Worm (Caenorhabditis elegans) whole organism, L1 larva: ENCODE data around the gene nhr-277.
"Not testable (repeated sequence)": the region's sequence is repeated elsewhere in the genome, so short reads cannot be mapped to it uniquely, and the experiment has no call there.

Source experiments
- C16A3.4 ChIP-seq: fragments of 150-350 bp; optimal IDR thresholded peaks from 2 replicates; lab custom pipeline; 2014; ENCODE audit warnings: missing biosample characterization, missing genetic modification characterization
- C34B4.2 ChIP-seq: sonication (generic microtip); optimal IDR thresholded peaks from 2 replicates; lab custom pipeline; 2017; ENCODE audit warnings: mild to moderate bottlenecking, missing genetic modification characterization, missing compliant biosample characterization
- Y116A8C.19 ChIP-seq: sonication (generic microtip); optimal IDR thresholded peaks from 2 replicates; lab custom pipeline; 2016; ENCODE audit warnings: missing compliant biosample characterization, missing genetic modification characterization, borderline replicate concordance
- aha-1 ChIP-seq: fragments of 150-350 bp; optimal IDR thresholded peaks from 2 replicates; lab custom pipeline; 2014; ENCODE audit warnings: missing biosample characterization, missing genetic modification characterization
- alr-1 ChIP-seq: fragments of 200-800 bp; sonication (Bioruptor generic); optimal IDR thresholded peaks from 2 replicates; lab custom pipeline; 2018; ENCODE audit warnings: borderline replicate concordance, mild to moderate bottlenecking, missing genetic modification characterization, missing compliant biosample characterization
- aly-2 ChIP-seq: fragments of 150-350 bp; optimal IDR thresholded peaks from 2 replicates; lab custom pipeline; 2014; ENCODE audit warnings: missing biosample characterization, missing genetic modification characterization
- ama-1 ChIP-seq: fragments of 150-350 bp; optimal IDR thresholded peaks from 2 replicates; lab custom pipeline; 2014
- blmp-1 ChIP-seq: fragments of 150-350 bp; optimal IDR thresholded peaks from 2 replicates; lab custom pipeline; 2014; ENCODE audit warnings: missing biosample characterization, missing genetic modification characterization
- ceh-8 ChIP-seq: fragments of 200-800 bp; sonication (Bioruptor generic); optimal IDR thresholded peaks from 2 replicates; lab custom pipeline; 2018; ENCODE audit warnings: mild to moderate bottlenecking, missing genetic modification characterization, moderate library complexity, missing compliant biosample characterization
- ceh-82 ChIP-seq, 3 experiments: fragments of 150-350 bp in 1 of 3; sonication (generic microtip) in 2 of 3; optimal IDR thresholded peaks; 2 replicates each; lab custom pipeline; 2014 to 2017; ENCODE audit warnings: missing biosample characterization in 3 of 3, missing genetic modification characterization in 3 of 3
- ceh-88 ChIP-seq: fragments of 200-800 bp; sonication (Bioruptor generic); IDR thresholded peaks from 2 replicates; pipeline ENCODE4 v1.3.6; 2022; ENCODE audit warnings: missing genetic modification characterization, missing compliant biosample characterization
- ceh-90 ChIP-seq: sonication (generic microtip); optimal IDR thresholded peaks from 2 replicates; lab custom pipeline; 2016; ENCODE audit warnings: missing genetic modification characterization, missing compliant biosample characterization
- dpl-1 ChIP-seq, 3 experiments: fragments of 150-350 bp in 2 of 3; sonication (generic microtip) in 1 of 3; optimal IDR thresholded peaks; 2 replicates each; lab custom pipeline; 2014 to 2017; ENCODE audit warnings: missing biosample characterization in 3 of 3, missing genetic modification characterization in 3 of 3, missing genetic modification reagents in 3 of 3
- dsc-1 ChIP-seq: sonication (generic microtip); optimal IDR thresholded peaks from 2 replicates; lab custom pipeline; 2016; ENCODE audit warnings: mild to moderate bottlenecking, missing genetic modification characterization, missing compliant biosample characterization
- efl-1 ChIP-seq, 4 experiments: fragments of 150-350 bp; optimal IDR thresholded peaks in 3 of 4; peaks in 1 of 4; 1 replicate in 1 of 4; 2 replicates in 3 of 4; lab custom pipeline; 2014; ENCODE audit warnings: missing biosample characterization in 2 of 4, missing genetic modification characterization in 2 of 4, missing genetic modification reagents in 2 of 4
- efl-3 ChIP-seq: fragments of 200-800 bp; sonication (Bioruptor generic); optimal IDR thresholded peaks from 2 replicates; lab custom pipeline; 2018; ENCODE audit warnings: mild to moderate bottlenecking, missing genetic modification characterization, missing compliant biosample characterization
- egl-13 ChIP-seq: sonication (generic microtip); optimal IDR thresholded peaks from 2 replicates; lab custom pipeline; 2016; ENCODE audit warnings: missing genotype, missing genetic modification reagents, missing genetic modification characterization, missing compliant biosample characterization
- egl-27 ChIP-seq, 2 experiments: fragments of 150-350 bp in 1 of 2; sonication (generic microtip); optimal IDR thresholded peaks; 3 replicates each; lab custom pipeline; 2017 to 2018; ENCODE audit warnings: missing biosample characterization in 2 of 2, missing genetic modification characterization in 2 of 2, missing genetic modification reagents in 2 of 2
- elt-2 ChIP-seq: sonication (generic microtip); optimal IDR thresholded peaks from 2 replicates; lab custom pipeline; 2016; ENCODE audit warnings: missing genetic modification characterization, mild to moderate bottlenecking, inconsistent platforms, missing compliant biosample characterization, missing genetic modification reagents
- elt-3 ChIP-seq, 6 experiments: fragments of 150-350 bp in 1 of 6; sonication (generic microtip); optimal IDR thresholded peaks; 2 replicates each; lab custom pipeline; 2017 to 2018; ENCODE audit warnings: missing biosample characterization in 6 of 6, missing genetic modification characterization in 6 of 6, inconsistent platforms in 1 of 6
- ets-5 ChIP-seq: fragments of 200-800 bp; sonication (Bioruptor generic); IDR thresholded peaks from 2 replicates; pipeline ENCODE4 v1.3.6; 2022; ENCODE audit warnings: missing genetic modification characterization, missing compliant biosample characterization
- fkh-4 ChIP-seq: sonication (generic microtip); optimal IDR thresholded peaks from 2 replicates; lab custom pipeline; 2016; ENCODE audit warnings: missing compliant biosample characterization, missing genetic modification characterization, borderline replicate concordance
- fkh-8 ChIP-seq: sonication (generic microtip); optimal IDR thresholded peaks from 2 replicates; lab custom pipeline; 2016; ENCODE audit warnings: mild to moderate bottlenecking, missing genetic modification characterization, missing compliant biosample characterization
- grh-1 ChIP-seq: fragments of 200-800 bp; sonication (Bioruptor generic); IDR thresholded peaks from 2 replicates; pipeline ENCODE4 v1.3.6; 2022; ENCODE audit warnings: missing genetic modification reagents, missing genetic modification characterization, missing compliant biosample characterization
- hpl-2 ChIP-seq: fragments of 150-350 bp; optimal IDR thresholded peaks from 2 replicates; lab custom pipeline; 2014; ENCODE audit warnings: missing biosample characterization, missing genetic modification reagents, missing genetic modification characterization
- jun-1 ChIP-seq: fragments of 150-350 bp; optimal IDR thresholded peaks from 2 replicates; lab custom pipeline; 2014; ENCODE audit warnings: missing biosample characterization, missing genetic modification reagents, missing genetic modification characterization
- lin-14 ChIP-seq: fragments of 200-800 bp; sonication (Bioruptor generic); optimal IDR thresholded peaks from 2 replicates; lab custom pipeline; 2018; ENCODE audit warnings: mild to moderate bottlenecking, missing genetic modification characterization, moderate library complexity, missing compliant biosample characterization
- lin-15B ChIP-seq: fragments of 150-350 bp; sonication (generic microtip); optimal IDR thresholded peaks from 3 replicates; lab custom pipeline; 2014; ENCODE audit warnings: missing biosample characterization, missing genetic modification characterization
- lin-35 ChIP-seq, 2 experiments: fragments of 150-350 bp; optimal IDR thresholded peaks; 2 replicates each; lab custom pipeline; 2014; ENCODE audit warnings: missing biosample characterization in 2 of 2, missing genetic modification characterization in 2 of 2, missing genetic modification reagents in 2 of 2
- lin-39 ChIP-seq: fragments of 150-350 bp; optimal IDR thresholded peaks from 2 replicates; lab custom pipeline; 2014; ENCODE audit warnings: missing biosample characterization, missing genetic modification reagents, missing genetic modification characterization
- lir-3 ChIP-seq: sonication (generic microtip); optimal IDR thresholded peaks from 2 replicates; lab custom pipeline; 2016; ENCODE audit warnings: mild to moderate bottlenecking, missing genetic modification characterization, moderate library complexity, missing compliant biosample characterization; ENCODE audit not compliant: poor library complexity
- mab-9 ChIP-seq: fragments of 200-800 bp; sonication (Bioruptor generic); IDR thresholded peaks from 2 replicates; pipeline ENCODE4 v1.3.6; 2022; ENCODE audit warnings: missing genetic modification reagents, missing genetic modification characterization, missing compliant biosample characterization
- mep-1 ChIP-seq: fragments of 150-350 bp; optimal IDR thresholded peaks from 2 replicates; lab custom pipeline; 2014; ENCODE audit warnings: missing biosample characterization, missing genetic modification characterization
- nhr-47 ChIP-seq: sonication (generic microtip); optimal IDR thresholded peaks from 2 replicates; lab custom pipeline; 2016; ENCODE audit warnings: mild to moderate bottlenecking, missing genetic modification characterization, moderate library complexity, missing compliant biosample characterization
- nhr-71 ChIP-seq: sonication (generic microtip); optimal IDR thresholded peaks from 2 replicates; lab custom pipeline; 2016; ENCODE audit warnings: mild to moderate bottlenecking, missing genetic modification characterization, moderate library complexity, missing compliant biosample characterization
- nhr-90 ChIP-seq: sonication (generic microtip); optimal IDR thresholded peaks from 2 replicates; lab custom pipeline; 2016; ENCODE audit warnings: mild to moderate bottlenecking, missing genetic modification characterization, missing compliant biosample characterization; ENCODE audit not compliant: poor library complexity
- pax-3 ChIP-seq: fragments of 200-800 bp; sonication (Bioruptor generic); optimal IDR thresholded peaks from 2 replicates; lab custom pipeline; 2018; ENCODE audit warnings: mild to moderate bottlenecking, missing genetic modification characterization, moderate library complexity, missing compliant biosample characterization
- rnt-1 ChIP-seq: sonication (generic microtip); optimal IDR thresholded peaks from 2 replicates; lab custom pipeline; 2016; ENCODE audit warnings: mild to moderate bottlenecking, missing genetic modification characterization, moderate library complexity, missing compliant biosample characterization
- skn-1 ChIP-seq: fragments of 150-350 bp; optimal IDR thresholded peaks from 2 replicates; lab custom pipeline; 2014; ENCODE audit warnings: missing biosample characterization, missing genetic modification characterization
- snpc-4 ChIP-seq: fragments of 150-350 bp; optimal IDR thresholded peaks from 2 replicates; lab custom pipeline; 2014; ENCODE audit warnings: missing biosample characterization, missing genetic modification characterization
- sup-37 ChIP-seq: fragments of 200-800 bp; sonication (Bioruptor generic); optimal IDR thresholded peaks from 2 replicates; lab custom pipeline; 2018; ENCODE audit warnings: mild to moderate bottlenecking, missing genetic modification characterization, missing compliant biosample characterization
- unc-130 ChIP-seq: fragments of 150-350 bp; optimal IDR thresholded peaks from 2 replicates; lab custom pipeline; 2017; ENCODE audit warnings: missing biosample characterization, missing genetic modification characterization, inconsistent platforms
- zip-4 ChIP-seq: fragments of 200-800 bp; sonication (Bioruptor generic); optimal IDR thresholded peaks from 2 replicates; lab custom pipeline; 2018; ENCODE audit warnings: mild to moderate bottlenecking, missing genetic modification characterization, moderate library complexity, missing compliant biosample characterization

The nhr-277 gene

ce11 chrIV:2712935-2713334 lies 29.9 kb upstream of the nhr-277 start, which contains the start of gene Y94H6A.12:
Gene Y94H6A.12 (minus strand): TSS chrIV:2713035.
- TF ChIP-seq nhr-71 (tag; lab: Kevin White, UChicago), result no peak
- TF ChIP-seq dsc-1 (tag; lab: Kevin White, UChicago), result no peak
- no peak for TF ChIP-seq jun-1 (tag; lab: Kevin White, UChicago)
- no peak for TF ChIP-seq dpl-1 (GFP tag; optimal IDR thresholded peaks at IDR 0.05; lab: Kevin White, UChicago)

ce11 chrIV:2716474-2716873 lies 26.3 kb upstream of the nhr-277 start, which contains the start of gene Y94H6A.7:
Gene Y94H6A.7 (minus strand): TSS chrIV:2716574.
- not testable (repeated sequence) for TF ChIP-seq efl-1 (optimal IDR thresholded peaks at IDR 0.05; lab: Kevin White, UChicago); efl-1 (GFP tag; optimal IDR thresholded peaks at IDR 0.05 in 1 of 2; lab: Kevin White, UChicago); lin-15B (tag; lab: Kevin White, UChicago); lin-39 (tag; lab: Kevin White, UChicago)

- TF ChIP-seq ama-1 (lab: Kevin White, UChicago); Y116A8C.19 (tag; lab: Kevin White, UChicago); sup-37: not testable (repeated sequence)
Observed at ce11 chrIV:2719734-2720133, 23.1 kb upstream of the nhr-277 start, which contains the start of gene ndua-12. Gene ndua-12 (minus strand): TSS chrIV:2719834.

- no peak for TF ChIP-seq ama-1 (lab: Kevin White, UChicago)
- peak; percentile 87 for TF ChIP-seq skn-1 (tag; lab: Kevin White, UChicago)
- no peak for TF ChIP-seq C34B4.2 (tag; lab: Kevin White, UChicago)
- TF ChIP-seq nhr-47 (tag; lab: Kevin White, UChicago), result peak; percentile 93
- peak; percentile 79 to 88 for TF ChIP-seq lin-35 (GFP tag; optimal IDR thresholded peaks at IDR 0.05; lab: Kevin White, UChicago)
- peak in 3 of 6 experiments; percentile 20 to 77 (median 63) for TF ChIP-seq elt-3 (tag; optimal IDR thresholded peaks at IDR 0.05; lab: Kevin White, UChicago)
- peak; percentile 93 for TF ChIP-seq mep-1 (tag; lab: Kevin White, UChicago)
- TF ChIP-seq elt-2, result peak; percentile 30
- TF ChIP-seq blmp-1 (tag; lab: Kevin White, UChicago), result peak; percentile 57
- TF ChIP-seq alr-1, result no peak
- TF ChIP-seq zip-4 (GFP tag; lab: Kevin White, UChicago), result peak; percentile 67
- 0 out of 2 replicates have a peak, but pooled peaks have one; percentile 43 for TF ChIP-seq ceh-88 (GFP tag; lab: Robert Waterston, UW)
- peak; percentile 56 for TF ChIP-seq fkh-4 (tag; lab: Kevin White, UChicago)
- TF ChIP-seq rnt-1 (tag; lab: Kevin White, UChicago), result peak; percentile 94
- no peak for TF ChIP-seq hpl-2
- TF ChIP-seq ets-5 (GFP tag; lab: Robert Waterston, UW), result no peak
- peak; percentile 66 for TF ChIP-seq pax-3 (tag; lab: Kevin White, UChicago)
- peak; percentile 90 for TF ChIP-seq nhr-71 (tag; lab: Kevin White, UChicago)
- peak; percentile 66 for TF ChIP-seq egl-13 (tag; lab: Kevin White, UChicago)
- peak; percentile 77 for TF ChIP-seq lin-14 (GFP tag; lab: Kevin White, UChicago)
- TF ChIP-seq ceh-8 (GFP tag; lab: Kevin White, UChicago), result peak; percentile 70
- peak; percentile 70 for TF ChIP-seq aly-2
- peak; percentile 57 for TF ChIP-seq sup-37
- TF ChIP-seq lir-3 (tag; lab: Kevin White, UChicago), result no peak
- peak; percentile 73 for TF ChIP-seq mab-9 (GFP tag; lab: Robert Waterston, UW)
- TF ChIP-seq ceh-82 (tag; optimal IDR thresholded peaks at IDR 0.05; lab: Kevin White, UChicago), result peak; percentile 89 to 91 (median 90)
- TF ChIP-seq egl-27 (tag; optimal IDR thresholded peaks at IDR 0.05; lab: Kevin White, UChicago), result no peak
- TF ChIP-seq snpc-4 (tag; lab: Kevin White, UChicago), result peak; percentile 73
- no peak for TF ChIP-seq efl-3 (GFP tag; lab: Kevin White, UChicago)
- peak; percentile 76 to 85 (median 85) for TF ChIP-seq dpl-1 (GFP tag; optimal IDR thresholded peaks at IDR 0.05; lab: Kevin White, UChicago)
- peak; percentile 91 for TF ChIP-seq nhr-90
- peak; percentile 76 for TF ChIP-seq lin-15B (tag; lab: Kevin White, UChicago)
- TF ChIP-seq fkh-8 (tag; lab: Kevin White, UChicago), result peak; percentile 85
- TF ChIP-seq unc-130, result peak; percentile 83
- TF ChIP-seq C16A3.4 (tag; lab: Kevin White, UChicago), result peak; percentile 70
- peak; percentile 25 for TF ChIP-seq aha-1 (tag; lab: Kevin White, UChicago)
- peak; percentile 81 for TF ChIP-seq grh-1 (GFP tag; lab: Robert Waterston, UW)
- peak; percentile 75 for TF ChIP-seq jun-1 (tag; lab: Kevin White, UChicago)
- TF ChIP-seq ceh-90 (tag; lab: Kevin White, UChicago), result peak; percentile 62
Observed at ce11 chrIV:2725784-2726183, 17.0 kb upstream of the nhr-277 start, which contains the start of gene ubxn-2. Gene ubxn-2 (minus strand): TSS chrIV:2725819.
